Fruit fly (Drosophila melanogaster): ENCODE results near the gene CG15343.

dm6 chrX:8259881-8260280 is 13.7 kb downstream of the CG15343 start:
- TF ChIP-seq CG3032 (tag; optimal IDR thresholded peaks at IDR 0.05): peak; percentile 40
- no peak for TF ChIP-seq Sox102F (GFP tag; optimal IDR thresholded peaks at IDR 0.05)
- TF ChIP-seq CG8119 (GFP tag; IDR thresholded peaks at IDR 0.05): peak; percentile 52; the same call in 2 of the 3 replicates
- no peak for TF ChIP-seq fd85E (GFP tag; optimal IDR thresholded peaks at IDR 0.05)
- TF ChIP-seq lz (GFP tag; optimal IDR thresholded peaks at IDR 0.05): no peak
- peak; percentile 43 for TF ChIP-seq OdsH (GFP tag; optimal IDR thresholded peaks at IDR 0.05)
- peak; percentile 42 for TF ChIP-seq CG10631 (GFP tag; optimal IDR thresholded peaks at IDR 0.05)
- TF ChIP-seq CG11762 (GFP tag; optimal IDR thresholded peaks at IDR 0.05; ENCODE audit: insufficient read depth): peak; percentile 17
- peak; percentile 63 for TF ChIP-seq CG32006 (GFP tag; optimal IDR thresholded peaks at IDR 0.05)

All from whole organism, prepupa.